Fruit fly (Drosophila melanogaster) whole organism, embryonic: ENCODE results near the gene CG4218.
A peak's percentile ranks its signal among the peaks of the same experiment; 100 is the strongest.

Experiments used
- Antp ChIP-seq: fragments of 200-800 bp; sonication (Bioruptor generic); optimal IDR thresholded peaks from 3 replicates; lab custom pipeline; 2016; ENCODE audit warnings: missing biosample characterization, missing genetic modification characterization
- Bteb2 ChIP-seq: fragments of 200-800 bp; sonication (Bioruptor generic); optimal IDR thresholded peaks from 2 replicates; lab custom pipeline; 2016; ENCODE audit warnings: missing biosample characterization, missing genetic modification characterization
- CG10267 ChIP-seq: fragments of 200-800 bp; sonication (Bioruptor generic); optimal IDR thresholded peaks from 2 replicates; lab custom pipeline; 2018; ENCODE audit warnings: missing biosample characterization, mild to moderate bottlenecking, missing genetic modification characterization, moderate library complexity
- CG12104 ChIP-seq: fragments of 200-800 bp; sonication (Bioruptor generic); optimal IDR thresholded peaks from 3 replicates; lab custom pipeline; 2016; ENCODE audit warnings: missing biosample characterization, missing genetic modification characterization
- CG13123 ChIP-seq: fragments of 200-800 bp; sonication (Bioruptor generic); optimal IDR thresholded peaks from 2 replicates; lab custom pipeline; 2016; ENCODE audit warnings: missing biosample characterization, missing genetic modification characterization
- CG13424 ChIP-seq: fragments of 200-800 bp; sonication (Bioruptor generic); optimal IDR thresholded peaks from 2 replicates; lab custom pipeline; 2019; ENCODE audit warnings: missing biosample characterization, mild to moderate bottlenecking, missing genetic modification characterization, moderate library complexity
- CG15696 ChIP-seq: fragments of 200-800 bp; sonication (Bioruptor generic); optimal IDR thresholded peaks from 2 replicates; lab custom pipeline; 2019; ENCODE audit warnings: missing biosample characterization, mild to moderate bottlenecking, missing genetic modification characterization, moderate library complexity
- CG17328 ChIP-seq: fragments of 200-800 bp; sonication (Bioruptor generic); IDR thresholded peaks from 2 replicates; pipeline ENCODE4 v1.3.6; 2022; ENCODE audit warnings: missing biosample characterization, missing genetic modification characterization
- CG18599 ChIP-seq: fragments of 200-800 bp; sonication (Bioruptor generic); optimal IDR thresholded peaks from 3 replicates; lab custom pipeline; 2017; ENCODE audit warnings: missing biosample characterization, missing genetic modification characterization, mild to moderate bottlenecking, moderate library complexity, missing genetic modification reagents
- CG2199 ChIP-seq: fragments of 200-800 bp; sonication (Bioruptor generic); IDR thresholded peaks from 3 replicates; pipeline ENCODE4 v1.3.6; 2022; ENCODE audit warnings: missing biosample characterization, missing genetic modification characterization
- CG2678 ChIP-seq: fragments of 200-800 bp; sonication (Bioruptor generic); optimal IDR thresholded peaks from 3 replicates; lab custom pipeline; 2019; ENCODE audit warnings: missing biosample characterization, mild to moderate bottlenecking, missing genetic modification characterization, moderate library complexity
- CG31388 ChIP-seq: fragments of 200-800 bp; sonication (Bioruptor generic); optimal IDR thresholded peaks from 2 replicates; lab custom pipeline; 2016; ENCODE audit warnings: missing biosample characterization, missing genetic modification characterization
- CG31441 ChIP-seq: fragments of 200-800 bp; sonication (Bioruptor generic); IDR thresholded peaks from 2 replicates; pipeline ENCODE4 v1.3.6; 2022; ENCODE audit warnings: missing biosample characterization, missing genetic modification characterization
- CG32767 ChIP-seq: fragments of 200-800 bp; sonication (Bioruptor generic); IDR thresholded peaks from 2 replicates; pipeline ENCODE4 v1.3.6; 2022; ENCODE audit warnings: missing biosample characterization, missing genetic modification characterization
- CG4328 ChIP-seq: fragments of 200-800 bp; sonication (Bioruptor generic); optimal IDR thresholded peaks from 3 replicates; lab custom pipeline; 2017; ENCODE audit warnings: missing biosample characterization, missing genetic modification reagents, missing genetic modification characterization
- CG4730 ChIP-seq: fragments of 200-800 bp; sonication (Bioruptor generic); IDR thresholded peaks from 2 replicates; pipeline ENCODE4 v1.3.6; 2022; ENCODE audit warnings: missing biosample characterization, missing genetic modification characterization
- CG7357 ChIP-seq: fragments of 200-800 bp; sonication (Bioruptor generic); IDR thresholded peaks from 3 replicates; pipeline ENCODE4 v1.3.6; 2022; ENCODE audit warnings: missing biosample characterization, missing genetic modification characterization
- CG7839 ChIP-seq: fragments of 200-800 bp; sonication (Bioruptor generic); optimal IDR thresholded peaks from 3 replicates; lab custom pipeline; 2018; ENCODE audit warnings: missing biosample characterization, mild to moderate bottlenecking, missing genetic modification characterization, moderate library complexity
- CG8388 ChIP-seq: fragments of 200-800 bp; sonication (Bioruptor generic); optimal IDR thresholded peaks from 2 replicates; lab custom pipeline; 2019; ENCODE audit warnings: missing biosample characterization, mild to moderate bottlenecking, missing genetic modification characterization, moderate library complexity
- CG8924 ChIP-seq: fragments of 200-800 bp; optimal IDR thresholded peaks from 3 replicates; lab custom pipeline; 2019; ENCODE audit warnings: missing biosample characterization, mild to moderate bottlenecking, missing genetic modification characterization, moderate library complexity
- CG9797 ChIP-seq: fragments of 200-800 bp; sonication (Bioruptor generic); optimal IDR thresholded peaks from 3 replicates; lab custom pipeline; 2018; ENCODE audit warnings: missing biosample characterization, mild to moderate bottlenecking, missing genetic modification characterization
- CTCF ChIP-seq: fragments of 200-800 bp; sonication (Bioruptor generic); optimal IDR thresholded peaks from 2 replicates; lab custom pipeline; 2017; ENCODE audit warnings: missing biosample characterization, mild to moderate bottlenecking, missing genetic modification characterization, moderate library complexity
- Deaf1 ChIP-seq: fragments of 200-800 bp; optimal IDR thresholded peaks from 3 replicates; lab custom pipeline; 2019; ENCODE audit warnings: missing biosample characterization, mild to moderate bottlenecking, missing genetic modification characterization, moderate library complexity
- Doc2 ChIP-seq: fragments of 200-800 bp; sonication (Bioruptor generic); IDR thresholded peaks from 2 replicates; pipeline ENCODE4 v1.3.6; 2022; ENCODE audit warnings: missing biosample characterization, missing genetic modification characterization
- Drgx ChIP-seq: fragments of 200-800 bp; sonication (Bioruptor generic); IDR thresholded peaks from 2 replicates; pipeline ENCODE4 v1.3.6; 2022; ENCODE audit warnings: missing biosample characterization, missing genetic modification characterization
- Hand ChIP-seq: fragments of 200-800 bp; sonication (Bioruptor generic); optimal IDR thresholded peaks from 2 replicates; lab custom pipeline; 2017; ENCODE audit warnings: mild to moderate bottlenecking, missing biosample characterization, missing genetic modification reagents, missing genetic modification characterization
- Hmr ChIP-seq: fragments of 200-800 bp; sonication (Bioruptor generic); optimal IDR thresholded peaks from 3 replicates; lab custom pipeline; 2017; ENCODE audit warnings: mild to moderate bottlenecking, missing biosample characterization, missing genetic modification reagents, missing genetic modification characterization
- Hr51 ChIP-seq, 2 experiments: fragments of 200-800 bp; sonication (Bioruptor generic); optimal IDR thresholded peaks; 2 replicates in 1 of 2; 3 replicates in 1 of 2; lab custom pipeline; 2016 to 2018; ENCODE audit warnings: missing biosample characterization in 2 of 2, missing genetic modification characterization in 2 of 2, mild to moderate bottlenecking in 1 of 2, moderate library complexity in 1 of 2
- Poxn ChIP-seq: fragments of 200-800 bp; sonication (Bioruptor generic); IDR thresholded peaks from 2 replicates; pipeline ENCODE4 v1.3.6; 2022; ENCODE audit warnings: missing biosample characterization, missing genetic modification characterization
- Six4 ChIP-seq: fragments of 200-800 bp; sonication (Bioruptor generic); optimal IDR thresholded peaks from 2 replicates; lab custom pipeline; 2016; ENCODE audit warnings: missing biosample characterization, missing genetic modification characterization
- Sox102F ChIP-seq: fragments of 200-800 bp; sonication (Bioruptor generic); optimal IDR thresholded peaks from 2 replicates; lab custom pipeline; 2018; ENCODE audit warnings: missing biosample characterization, mild to moderate bottlenecking, missing genetic modification characterization, moderate library complexity
- Ssrp ChIP-seq: fragments of 200-800 bp; sonication (Bioruptor generic); optimal IDR thresholded peaks from 2 replicates; lab custom pipeline; 2018; ENCODE audit warnings: missing biosample characterization, mild to moderate bottlenecking, missing genetic modification characterization, moderate library complexity
- Tbp ChIP-seq: fragments of >200 bp; optimal IDR thresholded peaks from 2 replicates; lab custom pipeline; 2018; ENCODE audit warnings: missing biosample characterization, missing genetic modification characterization
- YL-1 ChIP-seq: fragments of 200-800 bp; sonication (Bioruptor generic); optimal IDR thresholded peaks from 3 replicates; lab custom pipeline; 2017; ENCODE audit warnings: missing biosample characterization, mild to moderate bottlenecking, missing genetic modification characterization
- az2 ChIP-seq: fragments of 200-800 bp; sonication (Bioruptor generic); optimal IDR thresholded peaks from 3 replicates; lab custom pipeline; 2016; ENCODE audit warnings: missing biosample characterization, missing genetic modification characterization
- da ChIP-seq: fragments of 200-800 bp; sonication (Bioruptor generic); optimal IDR thresholded peaks from 2 replicates; lab custom pipeline; 2016; ENCODE audit warnings: missing biosample characterization, missing genetic modification characterization
- danr ChIP-seq: fragments of 200-800 bp; sonication (Bioruptor generic); IDR thresholded peaks from 2 replicates; pipeline ENCODE4 v1.3.6; 2022; ENCODE audit warnings: missing biosample characterization, missing genetic modification characterization
- dmrt11E ChIP-seq: fragments of 200-800 bp; sonication (Bioruptor generic); optimal IDR thresholded peaks from 3 replicates; lab custom pipeline; 2018; ENCODE audit warnings: missing biosample characterization, mild to moderate bottlenecking, missing genetic modification characterization, moderate library complexity
- dmrt99B ChIP-seq: fragments of 200-800 bp; sonication (Bioruptor generic); optimal IDR thresholded peaks from 2 replicates; lab custom pipeline; 2018; ENCODE audit warnings: missing biosample characterization, mild to moderate bottlenecking, missing genetic modification characterization, moderate library complexity
- gt ChIP-seq: fragments of 200-800 bp; sonication (Bioruptor generic); IDR thresholded peaks from 2 replicates; pipeline ENCODE4 v1.3.6; 2022; ENCODE audit warnings: missing biosample characterization, missing genetic modification characterization
- hkb ChIP-seq, 2 experiments: fragments of 200-800 bp in 1 of 2; fragments of >200 bp in 1 of 2; sonication (Bioruptor generic) in 1 of 2; IDR thresholded peaks in 1 of 2; optimal IDR thresholded peaks in 1 of 2; 2 replicates each; pipeline versions ENCODE4 v1.3.6 to Lab custom; 2017 to 2022; ENCODE audit warnings: missing biosample characterization in 1 of 2, missing genetic modification characterization in 1 of 2
- mld ChIP-seq: fragments of 200-800 bp; sonication (Bioruptor generic); IDR thresholded peaks from 3 replicates; pipeline ENCODE4 v1.3.6; 2022; ENCODE audit warnings: missing biosample characterization, missing genetic modification characterization; ENCODE audit not compliant: partially characterized antibody
- nmo ChIP-seq: fragments of 200-800 bp; sonication (Bioruptor generic); optimal IDR thresholded peaks from 2 replicates; lab custom pipeline; 2018; ENCODE audit warnings: missing biosample characterization, mild to moderate bottlenecking, missing genetic modification characterization, moderate library complexity
- slbo ChIP-seq: fragments of 200-800 bp; sonication (Bioruptor generic); IDR thresholded peaks from 2 replicates; pipeline ENCODE4 v1.3.6; 2022; ENCODE audit warnings: missing biosample characterization, missing genetic modification characterization
- sug ChIP-seq: fragments of 200-800 bp; optimal IDR thresholded peaks from 2 replicates; lab custom pipeline; 2019; ENCODE audit warnings: missing biosample characterization, mild to moderate bottlenecking, missing genetic modification characterization, moderate library complexity
- trh ChIP-seq: fragments of 200-800 bp; sonication (Bioruptor generic); optimal IDR thresholded peaks from 2 replicates; lab custom pipeline; 2016; ENCODE audit warnings: missing biosample characterization, missing genetic modification characterization
- unpg ChIP-seq: fragments of 200-800 bp; sonication (Bioruptor generic); optimal IDR thresholded peaks from 3 replicates; lab custom pipeline; 2018; ENCODE audit warnings: missing biosample characterization, mild to moderate bottlenecking, missing genetic modification characterization, moderate library complexity
- zen2 ChIP-seq: fragments of 200-800 bp; sonication (Bioruptor generic); IDR thresholded peaks from 3 replicates; pipeline ENCODE4 v1.3.6; 2022; ENCODE audit warnings: missing biosample characterization, missing genetic modification characterization; ENCODE audit not compliant: partially characterized antibody
- zfh2 ChIP-seq: fragments of 200-800 bp; sonication (Bioruptor generic); optimal IDR thresholded peaks from 2 replicates; lab custom pipeline; 2016; ENCODE audit warnings: missing biosample characterization, missing genetic modification characterization

The CG4218 gene

DNA sequence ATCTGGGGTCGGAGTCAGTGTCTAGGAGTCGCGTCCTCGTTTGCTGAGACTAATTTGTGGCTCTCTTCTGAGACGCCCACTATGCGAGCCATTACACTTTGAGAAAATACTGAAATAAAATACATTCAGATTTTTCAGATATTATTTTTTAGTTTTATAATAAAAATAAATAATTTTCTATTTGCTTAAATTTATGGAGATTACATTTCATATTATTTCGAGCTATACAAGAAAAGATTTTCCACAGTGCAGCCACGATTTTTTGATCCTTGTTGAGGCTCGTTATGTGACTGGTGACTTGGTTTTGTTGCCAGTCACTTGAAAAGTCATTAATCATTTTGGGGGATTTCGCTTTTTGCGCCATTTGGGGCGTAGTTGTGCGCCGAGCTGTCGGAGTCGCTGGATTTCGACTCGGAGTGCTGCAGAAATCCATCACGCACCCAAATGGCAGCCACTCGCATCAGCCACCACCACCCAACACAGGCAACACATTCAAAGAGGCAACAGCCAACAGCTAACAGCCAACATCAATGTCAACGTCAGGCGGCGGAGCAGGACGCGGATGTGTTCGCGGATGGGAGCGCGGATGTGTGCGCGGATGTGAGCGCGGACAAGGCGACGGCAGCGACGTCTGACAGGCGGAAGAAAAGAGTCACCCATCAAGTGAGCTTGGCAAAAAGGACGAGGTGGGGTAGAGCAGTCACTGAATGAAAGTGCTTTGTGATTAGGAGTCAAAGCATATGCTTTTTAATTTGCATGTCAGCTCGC is 38.0 kb upstream of the CG4218 start (continued):
- TF ChIP-seq az2 (no peak), Tbp (GFP tag; lab: Kevin White, UChicago) (no peak), CG8388 (GFP tag; lab: Kevin White, UChicago) (peak; percentile 32), CG7357 (GFP tag; lab: Robert Waterston, UW) (no peak), CG9797 (no peak), Drgx (GFP tag; lab: Robert Waterston, UW) (no peak), hkb (optimal IDR thresholded peaks at IDR 0.05; lab: Kevin White, UChicago) (no peak), hkb (GFP tag; IDR thresholded peaks at IDR 0.05; lab: Robert Waterston, UW) (peak; percentile 30; the same call in 1 of the 2 replicates), Hmr (GFP tag; lab: Kevin White, UChicago) (peak; percentile 8), YL-1 (GFP tag; lab: Kevin White, UChicago) (no peak), Doc2 (GFP tag; lab: Robert Waterston, UW) (no peak), nmo (GFP tag; lab: Kevin White, UChicago) (peak; percentile 2), CG4730 (GFP tag; lab: Robert Waterston, UW) (no peak), CG2199 (GFP tag; lab: Robert Waterston, UW) (no peak), da (GFP tag; lab: Kevin White, UChicago) (no peak), CG2678 (peak; percentile 45), dmrt11E (tag; lab: Kevin White, UChicago) (peak; percentile 54), slbo (GFP tag; lab: Robert Waterston, UW) (peak; percentile 30; the same call in 1 of the 2 replicates), Bteb2 (GFP tag; lab: Kevin White, UChicago) (no peak), sug (no peak), CTCF (GFP tag; lab: Kevin White, UChicago) (no peak), CG8924 (tag; lab: Kevin White, UChicago) (peak; percentile 22), gt (GFP tag; lab: Robert Waterston, UW) (no peak), Poxn (GFP tag; lab: Robert Waterston, UW) (no peak), Six4 (GFP tag; lab: Kevin White, UChicago) (no peak), mld (GFP tag; lab: Robert Waterston, UW) (no peak), CG12104 (GFP tag; lab: Kevin White, UChicago) (no peak), unpg (GFP tag; lab: Kevin White, UChicago) (peak; percentile 34), zen2 (GFP tag; lab: Robert Waterston, UW) (0 out of 3 replicates have a peak, but pooled peaks have one; percentile 24), CG31388 (GFP tag; lab: Kevin White, UChicago) (no peak), CG32767 (GFP tag; lab: Robert Waterston, UW) (no peak), Deaf1 (tag; lab: Kevin White, UChicago) (peak; percentile 5), trh (GFP tag; lab: Kevin White, UChicago) (no peak), CG18599 (peak; percentile 35), Sox102F (GFP tag; lab: Kevin White, UChicago) (peak; percentile 4), Ssrp (tag; lab: Kevin White, UChicago) (peak; percentile 17), CG31441 (peak; percentile 32; the same call in 1 of the 2 replicates), CG13123 (GFP tag; lab: Kevin White, UChicago) (no peak), zfh2 (GFP tag; lab: Kevin White, UChicago) (no peak), Hand (GFP tag; lab: Kevin White, UChicago) (peak; percentile 7), danr (GFP tag; lab: Robert Waterston, UW) (no peak), CG13424 (tag; lab: Kevin White, UChicago) (peak; percentile 7), CG17328 (GFP tag; lab: Robert Waterston, UW) (0 out of 2 replicates have a peak, but pooled peaks have one; percentile 16), CG10267 (tag; lab: Kevin White, UChicago) (peak; percentile 23), CG4328 (GFP tag; lab: Kevin White, UChicago) (no peak), CG7839 (tag; lab: Kevin White, UChicago) (peak; percentile 40), dmrt99B (peak; percentile 45), Antp (GFP tag; lab: Kevin White, UChicago) (no peak), CG15696 (tag; lab: Kevin White, UChicago) (peak; percentile 59), Hr51 (GFP tag; optimal IDR thresholded peaks at IDR 0.05; lab: Kevin White, UChicago) (peak in 1 of 2 experiments; percentile 52)
